Fruit fly (Drosophila melanogaster): ENCODE data around the gene CG33271.
A peak's percentile ranks its signal among the peaks of the same experiment; 100 is the strongest.

The CG33271 gene

dm6 chr3L:11533704-11534319, 43.5 kb downstream of the CG33271 start (continued):
- TF ChIP-seq Mrtf (GFP tag; IDR thresholded peaks at IDR 0.05) = peak; percentile 45; the same call in 1 of the 3 replicates
- no peak for TF ChIP-seq Asciz (GFP tag; optimal IDR thresholded peaks at IDR 0.05)
- TF ChIP-seq Hr3 (GFP tag; optimal IDR thresholded peaks at IDR 0.05) = no peak
- TF ChIP-seq Dbx (GFP tag; IDR thresholded peaks at IDR 0.05) = no peak
- no peak for TF ChIP-seq zen (tag; optimal IDR thresholded peaks at IDR 0.05)
- no peak for TF ChIP-seq CG17612 (GFP tag; IDR thresholded peaks at IDR 0.05)
- no peak for TF ChIP-seq CG30431 (GFP tag; optimal IDR thresholded peaks at IDR 0.05)
- no peak for TF ChIP-seq crp (GFP tag; optimal IDR thresholded peaks at IDR 0.05)
- peak; percentile 4 for TF ChIP-seq bcd (GFP tag; optimal IDR thresholded peaks at IDR 0.05)
- no peak for TF ChIP-seq peb (GFP tag; IDR thresholded peaks at IDR 0.05)
- TF ChIP-seq CHES-1-like (GFP tag; optimal IDR thresholded peaks at IDR 0.05) = no peak
- TF ChIP-seq Myb (GFP tag; optimal IDR thresholded peaks at IDR 0.05) = peak; percentile 30
- peak; percentile 61 for TF ChIP-seq CG3281 (GFP tag; optimal IDR thresholded peaks at IDR 0.05)
- TF ChIP-seq CG30403 (GFP tag; optimal IDR thresholded peaks at IDR 0.05) = peak; percentile 52
- TF ChIP-seq Rfx (GFP tag; IDR thresholded peaks at IDR 0.05) = peak; percentile 74; the same call in 1 of the 2 replicates
- TF ChIP-seq CG9797 (GFP tag; optimal IDR thresholded peaks at IDR 0.05) = no peak
- TF ChIP-seq Dp (GFP tag; optimal IDR thresholded peaks at IDR 0.05) = no peak
- peak; percentile 58 for TF ChIP-seq Hmr (GFP tag; optimal IDR thresholded peaks at IDR 0.05)
- TF ChIP-seq CG12219 (GFP tag; optimal IDR thresholded peaks at IDR 0.05) = peak; percentile 29
- TF ChIP-seq CG16813 (GFP tag; IDR thresholded peaks at IDR 0.05; ENCODE audit: partially characterized antibody) = no peak
- peak; percentile 43 for TF ChIP-seq ind (GFP tag; optimal IDR thresholded peaks at IDR 0.05)
- no peak for TF ChIP-seq Sry-β (GFP tag; optimal IDR thresholded peaks at IDR 0.05)
- TF ChIP-seq Mes4 (GFP tag; optimal IDR thresholded peaks at IDR 0.05) = no peak
- TF ChIP-seq tio (GFP tag; optimal IDR thresholded peaks at IDR 0.05) = peak; percentile 30
- TF ChIP-seq Sox100B (GFP tag; optimal IDR thresholded peaks at IDR 0.05) = peak; percentile 66
- TF ChIP-seq CG8765 (GFP tag; IDR thresholded peaks at IDR 0.05) = no peak
- peak; percentile 19 for TF ChIP-seq HHEX (GFP tag; optimal IDR thresholded peaks at IDR 0.05)
- no peak for TF ChIP-seq ap (GFP tag; IDR thresholded peaks at IDR 0.05)
- TF ChIP-seq CG4854 (GFP tag; optimal IDR thresholded peaks at IDR 0.05) = no peak
- peak in 1 of 2 experiments; percentile 32 for TF ChIP-seq Eip74EF (GFP tag; optimal IDR thresholded peaks at IDR 0.05)
- TF ChIP-seq btn (GFP tag; optimal IDR thresholded peaks at IDR 0.05) = no peak
- TF ChIP-seq ssp (GFP tag; IDR thresholded peaks at IDR 0.05) = no peak
- TF ChIP-seq CG10959 (GFP tag; IDR thresholded peaks at IDR 0.05) = no peak
- no peak; the same call in 1 of the 2 replicates for TF ChIP-seq Atf6 (GFP tag; IDR thresholded peaks at IDR 0.05)
- no peak for TF ChIP-seq crc (GFP tag; optimal IDR thresholded peaks at IDR 0.05)
- TF ChIP-seq CG15479 (GFP tag; optimal IDR thresholded peaks at IDR 0.05) = no peak
- TF ChIP-seq trem (tag; optimal IDR thresholded peaks at IDR 0.05) = no peak
- no peak for TF ChIP-seq ewg (GFP tag; optimal IDR thresholded peaks at IDR 0.05)
- TF ChIP-seq CrebB (tag; optimal IDR thresholded peaks at IDR 0.05) = no peak
- TF ChIP-seq gem (tag; optimal IDR thresholded peaks at IDR 0.05) = peak; percentile 69
- no peak for TF ChIP-seq CG2116 (GFP tag; optimal IDR thresholded peaks at IDR 0.05)
- peak; percentile 37 for TF ChIP-seq Hsf (GFP tag; optimal IDR thresholded peaks at IDR 0.05)
- TF ChIP-seq br (optimal IDR thresholded peaks at IDR 0.05) = no peak
- TF ChIP-seq sisA (GFP tag; IDR thresholded peaks at IDR 0.05) = no peak
- TF ChIP-seq CG3163 (GFP tag; optimal IDR thresholded peaks at IDR 0.05) = no peak
- 0 out of 3 replicates have a peak, but pooled peaks have one; percentile 14 for TF ChIP-seq CG34224 (GFP tag; IDR thresholded peaks at IDR 0.05; ENCODE audit: partially characterized antibody)
- no peak for TF ChIP-seq CG11085 (GFP tag; IDR thresholded peaks at IDR 0.05)
- no peak for TF ChIP-seq CG42726 (GFP tag; IDR thresholded peaks at IDR 0.05; ENCODE audit: partially characterized antibody)
- TF ChIP-seq gt (GFP tag; IDR thresholded peaks at IDR 0.05) = no peak
- no peak for TF ChIP-seq Kr (GFP tag; optimal IDR thresholded peaks at IDR 0.05)

All from whole organism, embryonic.